Worm (Caenorhabditis elegans) whole organism, L4/young adult: ENCODE measurements around the gene uvs-1.

Source experiments
- W03F9.2 ChIP-seq: fragments of 150-350 bp; optimal IDR thresholded peaks from 2 replicates; lab custom pipeline; 2014; ENCODE audit warnings: missing biosample characterization, missing genetic modification characterization
- dao-5 ChIP-seq: sonication (generic microtip); optimal IDR thresholded peaks from 2 replicates; lab custom pipeline; 2016; ENCODE audit warnings: missing genotype, missing genetic modification characterization, moderate library complexity, missing compliant biosample characterization
- him-1 ChIP-seq: sonication (generic microtip); optimal IDR thresholded peaks from 2 replicates; lab custom pipeline; 2016; ENCODE audit warnings: missing genotype, missing genetic modification reagents, missing genetic modification characterization, missing compliant biosample characterization

DNA sequence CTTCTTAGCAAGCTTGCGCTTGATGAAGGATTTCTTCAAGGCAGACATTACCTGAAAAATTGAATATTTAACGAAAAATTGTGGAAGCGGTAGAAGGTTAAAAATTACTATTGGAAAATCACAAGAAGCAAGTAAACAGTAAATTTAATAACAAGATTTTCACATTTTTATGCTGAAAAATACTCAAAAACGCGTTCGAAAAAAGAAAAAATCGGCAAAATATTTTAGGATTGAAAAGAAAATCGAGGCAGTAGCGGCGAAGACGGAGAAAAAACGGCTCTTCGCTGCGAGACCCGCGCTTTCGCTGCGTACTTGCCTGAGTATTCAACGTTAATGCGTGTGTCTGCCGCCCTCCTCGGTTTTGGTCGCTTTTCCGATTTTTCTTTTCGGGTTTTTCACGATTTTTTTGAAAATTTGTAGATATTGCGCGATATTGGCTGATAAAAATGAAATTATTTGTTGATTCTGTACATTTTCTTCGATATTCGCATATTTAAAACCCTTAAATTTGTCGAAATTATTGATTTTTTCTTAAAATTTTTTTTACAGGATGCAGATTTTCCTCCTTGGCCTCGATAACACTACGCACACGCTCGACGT, 27.9 kb downstream of the uvs-1 start, which contains the start of the genes rpl-39 and rps-30:
- TF ChIP-seq dao-5 (tag; lab: Kevin White, UChicago) = no peak
- no peak for TF ChIP-seq him-1 (tag; lab: Kevin White, UChicago)
- peak; percentile 78 for TF ChIP-seq W03F9.2 (tag; lab: Kevin White, UChicago)
